Fruit fly (Drosophila melanogaster): Measurements from ENCODE around the gene CG7394.
A peak's percentile ranks its signal among the peaks of the same experiment; 100 is the strongest.

Gene CG7394

dm6 chr3L:11599255-11599654, 37.5 kb downstream of the CG7394 start (continued):
- TF ChIP-seq Hr78 (GFP tag; optimal IDR thresholded peaks at IDR 0.05) = no peak
- no peak for TF ChIP-seq ey (GFP tag; optimal IDR thresholded peaks at IDR 0.05)
- TF ChIP-seq Myc (optimal IDR thresholded peaks at IDR 0.05) = no peak
- TF ChIP-seq Hnf4 (GFP tag; optimal IDR thresholded peaks at IDR 0.05) = no peak
- no peak for TF ChIP-seq dmrt93B (GFP tag; optimal IDR thresholded peaks at IDR 0.05)
- TF ChIP-seq sv (GFP tag; optimal IDR thresholded peaks at IDR 0.05) = no peak
- TF ChIP-seq HLH106 (tag; optimal IDR thresholded peaks at IDR 0.05) = peak; percentile 32
- TF ChIP-seq foxo (GFP tag; optimal IDR thresholded peaks at IDR 0.05) = peak in 1 of 2 experiments; percentile 32

dm6 chr3L:11599965-11600420, 38.2 kb downstream of the CG7394 start, which contains the start of the genes CG14137 and CG46394:
Gene CG14137, minus strand, starts transcription at chr3L:11600065.
Gene CG46394, plus strand, starts transcription at chr3L:11600370.
- peak; percentile 84 for TF ChIP-seq Dfd (GFP tag; optimal IDR thresholded peaks at IDR 0.05)
- no peak for TF ChIP-seq lola (GFP tag; optimal IDR thresholded peaks at IDR 0.05)

dm6 chr3L:11601133-11601532, 39.3 kb downstream of the CG7394 start:
- no peak for TF ChIP-seq fru (GFP tag; optimal IDR thresholded peaks at IDR 0.05)
- no peak for TF ChIP-seq sv (GFP tag; optimal IDR thresholded peaks at IDR 0.05)
- no peak for TF ChIP-seq br (GFP tag; optimal IDR thresholded peaks at IDR 0.05)
- TF ChIP-seq h (GFP tag; optimal IDR thresholded peaks at IDR 0.05) = no peak
- no peak for TF ChIP-seq pan (optimal IDR thresholded peaks at IDR 0.05)
- no peak for TF ChIP-seq GATAd (GFP tag; optimal IDR thresholded peaks at IDR 0.05)
- no peak for TF ChIP-seq Sp1 (GFP tag; optimal IDR thresholded peaks at IDR 0.05)
- no peak for TF ChIP-seq Dfd (GFP tag; optimal IDR thresholded peaks at IDR 0.05)
- no peak for TF ChIP-seq Myc (optimal IDR thresholded peaks at IDR 0.05)
- TF ChIP-seq usp (GFP tag; optimal IDR thresholded peaks at IDR 0.05) = no peak
- TF ChIP-seq Jra (GFP tag; optimal IDR thresholded peaks at IDR 0.05) = no peak
- TF ChIP-seq N (GFP tag; optimal IDR thresholded peaks at IDR 0.05) = no peak
- no peak for TF ChIP-seq brk (GFP tag; optimal IDR thresholded peaks at IDR 0.05)

dm6 chr3L:11602040-11602439, 40.2 kb downstream of the CG7394 start:
- no peak for TF ChIP-seq h (GFP tag; optimal IDR thresholded peaks at IDR 0.05)
- TF ChIP-seq br (GFP tag; optimal IDR thresholded peaks at IDR 0.05) = no peak
- TF ChIP-seq dsf (GFP tag; optimal IDR thresholded peaks at IDR 0.05; ENCODE audit: borderline replicate concordance) = no peak
- no peak for TF ChIP-seq dmrt93B (GFP tag; optimal IDR thresholded peaks at IDR 0.05)

- TF ChIP-seq Hnf4 (GFP tag; optimal IDR thresholded peaks at IDR 0.05) = no peak
- TF ChIP-seq Dfd (GFP tag; optimal IDR thresholded peaks at IDR 0.05) = peak; percentile 93
Observed at dm6 chr3L:11604227-11604626, 42.4 kb downstream of the CG7394 start.

dm6 chr3L:11609153-11609809, 47.5 kb downstream of the CG7394 start, which contains the start of gene Duba:
Gene Duba, minus strand, starts transcription at chr3L:11609465.
- TF ChIP-seq Hr78 (GFP tag; optimal IDR thresholded peaks at IDR 0.05) = peak; percentile 36
- TF ChIP-seq Rel (GFP tag; optimal IDR thresholded peaks at IDR 0.05) = no peak
- TF ChIP-seq Rel (tag; optimal IDR thresholded peaks at IDR 0.05) = peak; percentile 75
- no peak for TF ChIP-seq brk (GFP tag; optimal IDR thresholded peaks at IDR 0.05)
- no peak for TF ChIP-seq usp (GFP tag; optimal IDR thresholded peaks at IDR 0.05)
- no peak for TF ChIP-seq CrebA (GFP tag; optimal IDR thresholded peaks at IDR 0.05; ENCODE audit: borderline replicate concordance)
- no peak for TF ChIP-seq jim (GFP tag; optimal IDR thresholded peaks at IDR 0.05)
- no peak for TF ChIP-seq CG32264 (GFP tag; optimal IDR thresholded peaks at IDR 0.05)
- no peak for TF ChIP-seq Dif (GFP tag; optimal IDR thresholded peaks at IDR 0.05; ENCODE audit: partially characterized antibody)

- TF ChIP-seq Hr78 (GFP tag; optimal IDR thresholded peaks at IDR 0.05) (no peak), fru (GFP tag; optimal IDR thresholded peaks at IDR 0.05) (no peak), OdsH (GFP tag; optimal IDR thresholded peaks at IDR 0.05) (no peak), lola (GFP tag; optimal IDR thresholded peaks at IDR 0.05) (no peak), brk (GFP tag; optimal IDR thresholded peaks at IDR 0.05) (no peak), usp (GFP tag; optimal IDR thresholded peaks at IDR 0.05) (no peak), Abd-B (GFP tag; optimal IDR thresholded peaks at IDR 0.05) (no peak), tai (GFP tag; optimal IDR thresholded peaks at IDR 0.05) (no peak), jim (GFP tag; optimal IDR thresholded peaks at IDR 0.05) (no peak), h (GFP tag; optimal IDR thresholded peaks at IDR 0.05) (no peak), GATAd (GFP tag; optimal IDR thresholded peaks at IDR 0.05) (no peak), sage (GFP tag; optimal IDR thresholded peaks at IDR 0.05) (no peak)
Observed at dm6 chr3L:11609835-11610234, 48.0 kb downstream of the CG7394 start, which contains the start of gene CG42832. Gene CG42832, plus strand, starts transcription at chr3L:11610135.

Data from whole organism, wandering third instar larva.